Fruit fly (Drosophila melanogaster): Measurements from ENCODE around the gene dmGlut.

Gene dmGlut

DNA sequence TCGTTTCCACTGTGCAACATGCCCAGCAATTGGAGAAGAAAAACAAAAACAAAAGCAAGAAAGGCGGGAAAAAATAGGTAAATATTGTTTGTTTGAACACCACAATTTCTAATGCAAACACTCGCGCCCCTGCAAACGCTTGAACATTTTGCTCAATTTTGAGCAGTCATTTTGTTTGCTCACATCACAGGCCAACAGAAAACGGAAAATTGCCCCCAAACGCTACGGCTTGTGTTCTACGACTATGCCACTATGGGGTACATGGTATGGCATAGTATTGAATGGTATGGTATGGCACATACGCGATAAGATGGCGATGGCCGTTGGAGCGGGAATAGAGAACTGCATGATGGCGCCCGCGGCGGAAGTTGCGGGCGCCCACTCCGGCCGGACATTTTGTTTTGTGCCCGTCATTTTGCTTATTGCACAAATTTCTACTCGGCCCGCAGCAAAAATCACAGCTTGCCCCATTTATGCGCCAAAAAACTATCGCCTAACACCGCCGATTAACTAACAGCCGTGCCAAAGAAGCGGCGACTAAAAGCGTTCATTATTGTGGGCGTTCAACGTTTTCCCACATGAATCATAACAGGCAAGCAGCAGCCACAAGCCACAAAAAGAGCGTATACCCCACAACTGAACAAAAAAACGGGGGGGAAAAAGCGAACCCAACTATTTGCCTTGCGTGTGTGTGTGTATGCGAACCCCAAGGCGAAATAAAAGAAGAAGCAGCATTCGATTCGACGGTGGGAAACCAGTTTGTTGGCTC lies 22.8 kb upstream of the dmGlut start (continued):
- TF ChIP-seq CG4318 (GFP tag; optimal IDR thresholded peaks at IDR 0.05) (no peak), CG11902 (GFP tag; optimal IDR thresholded peaks at IDR 0.05) (no peak), Eip78C (GFP tag) (peak; percentile 30), salr (GFP tag; optimal IDR thresholded peaks at IDR 0.05) (peak; percentile 4 to 11), CG6163 (GFP tag; IDR thresholded peaks at IDR 0.05) (no peak), Smox (GFP tag; optimal IDR thresholded peaks at IDR 0.05) (no peak), Hr38 (GFP tag; optimal IDR thresholded peaks at IDR 0.05) (no peak), fd85E (GFP tag; optimal IDR thresholded peaks at IDR 0.05) (no peak), CG8119 (GFP tag; IDR thresholded peaks at IDR 0.05) (no peak), CG1621 (tag; optimal IDR thresholded peaks at IDR 0.05) (peak; percentile 99), CG15336 (GFP tag; IDR thresholded peaks at IDR 0.05) (no peak), CG6276 (GFP tag; optimal IDR thresholded peaks at IDR 0.05) (peak; percentile 28), CG11762 (GFP tag; optimal IDR thresholded peaks at IDR 0.05; ENCODE audit: insufficient read depth) (no peak), ss (GFP tag; optimal IDR thresholded peaks at IDR 0.05) (peak in 1 of 2 experiments; percentile 55), CG11294 (GFP tag; IDR thresholded peaks at IDR 0.05) (no peak), Ets21C (GFP tag; optimal IDR thresholded peaks at IDR 0.05) (no peak), spab (GFP tag; optimal IDR thresholded peaks at IDR 0.05) (no peak)

DNA sequence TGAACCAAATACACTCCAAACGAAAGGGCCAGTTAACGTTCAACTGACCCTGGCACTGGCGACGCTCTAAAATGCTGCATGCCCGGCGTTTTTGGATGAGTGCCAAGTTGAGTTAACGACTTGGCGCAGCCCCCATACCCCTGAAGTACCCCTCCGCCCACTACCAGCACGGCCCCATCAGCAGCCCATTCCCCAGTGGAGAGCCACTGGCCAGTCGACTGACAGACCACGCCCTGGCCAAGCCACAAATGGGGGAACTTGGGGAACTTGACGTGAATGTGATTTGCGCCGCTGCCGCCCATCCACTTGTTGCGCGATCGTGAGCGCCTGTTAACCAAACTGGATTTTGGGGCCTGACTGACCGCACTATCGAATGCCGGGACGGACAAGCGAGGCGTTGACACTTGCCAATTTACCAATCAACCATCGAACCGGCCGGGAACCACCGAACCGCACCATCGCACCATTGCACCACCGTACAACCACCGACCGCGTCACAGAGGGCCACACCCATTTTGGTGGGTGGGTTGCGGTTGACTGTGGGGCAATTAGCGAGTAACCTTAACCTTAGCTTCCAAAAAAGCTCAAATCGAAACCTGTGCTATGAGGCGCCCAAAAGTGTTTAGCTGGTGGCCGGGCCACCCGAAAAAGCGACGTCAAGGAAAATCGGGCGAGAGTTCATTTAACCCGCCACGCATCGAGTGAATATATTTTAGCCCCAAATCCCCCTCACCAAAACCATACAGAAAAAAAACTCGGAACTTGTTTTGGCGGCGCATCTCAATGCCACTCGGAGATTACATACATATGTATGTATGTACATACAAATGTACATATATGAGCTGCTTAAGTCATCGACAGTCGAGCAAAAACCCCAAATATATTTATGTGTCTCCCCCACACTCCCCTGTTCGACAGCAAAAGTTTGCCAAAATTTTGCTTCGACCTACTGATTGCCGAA lies 21.5 kb upstream of the dmGlut start:
- no peak for TF ChIP-seq CG6808 (GFP tag; optimal IDR thresholded peaks at IDR 0.05)
- peak; percentile 81 for TF ChIP-seq Blimp-1 (GFP tag; optimal IDR thresholded peaks at IDR 0.05)
- no peak for TF ChIP-seq esn (GFP tag; optimal IDR thresholded peaks at IDR 0.05)
- peak; percentile 93 for TF ChIP-seq svp (GFP tag)
- TF ChIP-seq Met (GFP tag; optimal IDR thresholded peaks at IDR 0.05): no peak
- TF ChIP-seq CG6854 (GFP tag; optimal IDR thresholded peaks at IDR 0.05): peak; percentile 55
- peak; percentile 14 for TF ChIP-seq CG6276 (GFP tag; optimal IDR thresholded peaks at IDR 0.05)
- peak; percentile 56 for TF ChIP-seq Eip78C (GFP tag)
- no peak for TF ChIP-seq Lpt (GFP tag; optimal IDR thresholded peaks at IDR 0.05)
- TF ChIP-seq dsx (GFP tag; optimal IDR thresholded peaks at IDR 0.05; ENCODE audit: poor library complexity, severe bottlenecking): peak; percentile 80
- peak; percentile 75 for TF ChIP-seq CG1621 (tag; optimal IDR thresholded peaks at IDR 0.05)
- no peak for TF ChIP-seq CG8119 (GFP tag; IDR thresholded peaks at IDR 0.05)

DNA sequence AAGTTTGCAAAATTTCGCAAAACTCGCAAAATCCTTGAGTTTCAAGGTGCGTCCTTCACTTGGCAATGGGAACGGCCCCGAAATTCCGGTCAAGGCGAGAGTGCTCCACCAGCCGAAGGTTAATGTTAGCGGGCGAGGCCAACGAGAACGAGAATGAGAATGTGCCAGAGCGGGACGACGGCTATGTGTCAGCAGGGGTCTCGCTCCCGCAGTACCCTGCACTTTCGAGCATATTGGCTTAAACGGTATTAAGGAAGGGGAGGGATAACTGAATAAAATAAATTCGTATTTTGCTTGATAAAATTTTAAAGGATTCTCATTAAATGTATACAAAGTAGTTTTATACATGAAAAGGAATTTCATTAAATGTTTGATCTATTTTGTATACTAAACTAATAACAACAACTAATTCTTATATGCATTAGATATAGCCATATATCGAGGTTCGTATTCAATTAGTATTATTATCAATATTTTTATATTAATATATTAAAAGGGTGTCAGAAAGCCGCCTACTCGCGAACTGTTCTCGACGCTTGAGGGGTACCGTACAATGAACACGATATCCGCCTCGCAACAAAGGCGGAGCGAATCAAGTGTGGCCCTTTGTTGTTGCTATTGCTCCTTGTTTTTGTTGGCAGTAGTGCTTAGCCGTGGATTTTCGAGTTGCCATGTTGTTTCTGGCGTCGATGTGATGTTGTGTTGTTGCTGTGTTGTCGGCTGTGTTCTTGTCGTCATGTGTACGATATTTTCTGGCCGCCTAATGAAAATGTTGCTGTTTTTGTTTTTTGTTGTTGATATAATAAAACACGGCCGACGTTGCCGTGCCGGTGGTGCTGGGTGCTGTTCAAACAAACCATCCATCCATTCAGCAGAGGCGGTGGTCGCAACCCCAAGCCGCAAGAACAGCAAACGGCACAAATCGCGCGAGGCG lies 20.6 kb upstream of the dmGlut start:
- TF ChIP-seq CG3919 (GFP tag; optimal IDR thresholded peaks at IDR 0.05) (peak; percentile 83), Ets21C (GFP tag; optimal IDR thresholded peaks at IDR 0.05) (peak; percentile 59), OdsH (GFP tag; optimal IDR thresholded peaks at IDR 0.05) (peak; percentile 90), cyc (GFP tag; optimal IDR thresholded peaks at IDR 0.05) (peak; percentile 82), net (GFP tag; optimal IDR thresholded peaks at IDR 0.05) (peak; percentile 82), esn (GFP tag; optimal IDR thresholded peaks at IDR 0.05) (peak; percentile 87), Smox (GFP tag; optimal IDR thresholded peaks at IDR 0.05) (peak; percentile 72), CG8632 (GFP tag; optimal IDR thresholded peaks at IDR 0.05) (peak; percentile 92), lz (GFP tag; optimal IDR thresholded peaks at IDR 0.05) (peak; percentile 77), CG10631 (GFP tag; optimal IDR thresholded peaks at IDR 0.05) (peak; percentile 93), pdm3 (GFP tag; optimal IDR thresholded peaks at IDR 0.05) (peak; percentile 78), Hr4 (GFP tag; optimal IDR thresholded peaks at IDR 0.05) (peak; percentile 69), dsx (GFP tag; optimal IDR thresholded peaks at IDR 0.05; ENCODE audit: poor library complexity, severe bottlenecking) (peak; percentile 80), CG10669 (GFP tag; optimal IDR thresholded peaks at IDR 0.05) (peak; percentile 86), Ets96B (tag; optimal IDR thresholded peaks at IDR 0.05) (peak; percentile 95), acj6 (GFP tag; optimal IDR thresholded peaks at IDR 0.05) (peak; percentile 88), Gug (GFP tag; IDR thresholded peaks at IDR 0.05) (no peak), CG34406 (GFP tag; optimal IDR thresholded peaks at IDR 0.05) (peak; percentile 91), Eip93F (GFP tag; optimal IDR thresholded peaks at IDR 0.05) (no peak), CG6854 (GFP tag; optimal IDR thresholded peaks at IDR 0.05) (no peak), CG3032 (tag; optimal IDR thresholded peaks at IDR 0.05) (peak; percentile 95), CG8319 (GFP tag; optimal IDR thresholded peaks at IDR 0.05) (peak; percentile 76)
